Worm (Caenorhabditis elegans) whole organism, mixed stage, embryonic: ENCODE results near the gene T07F12.1.

Experiments
- elt-3 ChIP-seq: fragments of 150-350 bp; optimal IDR thresholded peaks from 2 replicates; lab custom pipeline; 2014; ENCODE audit warnings: missing biosample characterization, missing genetic modification characterization
- mep-1 ChIP-seq: fragments of 150-350 bp; optimal IDR thresholded peaks from 2 replicates; lab custom pipeline; 2017; ENCODE audit warnings: missing biosample characterization, missing genetic modification reagents, missing genetic modification characterization, inconsistent platforms
- sptf-1 ChIP-seq: sonication (generic microtip); optimal IDR thresholded peaks from 2 replicates; lab custom pipeline; 2017; ENCODE audit warnings: mild to moderate bottlenecking, missing genetic modification characterization, moderate library complexity, missing compliant biosample characterization
- unc-39 ChIP-seq: fragments of 150-350 bp; optimal IDR thresholded peaks from 2 replicates; lab custom pipeline; 2014; ENCODE audit warnings: missing biosample characterization, missing genetic modification characterization
- unc-62 ChIP-seq: fragments of 150-350 bp; optimal IDR thresholded peaks from 2 replicates; lab custom pipeline; 2014; ENCODE audit warnings: missing biosample characterization, missing genetic modification reagents, missing genetic modification characterization

ce11 chrX:4869627-4870026, 24.2 kb upstream of the T07F12.1 start:
- TF ChIP-seq unc-62 (GFP tag; lab: Kevin White, UChicago) (no peak), sptf-1 (tag; lab: Kevin White, UChicago) (no peak), mep-1 (tag; lab: Kevin White, UChicago) (peak; percentile 18), unc-39 (tag; lab: Kevin White, UChicago) (no peak), elt-3 (tag; lab: Kevin White, UChicago) (no peak)
